Worm (Caenorhabditis elegans) whole organism, early embryonic: ENCODE results near the gene srlf-36.

Source experiments
- B0310.2 ChIP-seq: sonication (generic microtip); optimal IDR thresholded peaks from 2 replicates; lab custom pipeline; 2016; ENCODE audit warnings: mild to moderate bottlenecking, missing genetic modification characterization, missing compliant biosample characterization
- F13C5.2 ChIP-seq: sonication (generic microtip); optimal IDR thresholded peaks from 2 replicates; lab custom pipeline; 2017; ENCODE audit warnings: mild to moderate bottlenecking, missing genetic modification characterization, inconsistent platforms, missing compliant biosample characterization
- aly-1 ChIP-seq: sonication (generic microtip); optimal IDR thresholded peaks from 2 replicates; lab custom pipeline; 2016; ENCODE audit warnings: missing genetic modification characterization, missing compliant biosample characterization
- ama-1 ChIP-seq: fragments of 150-350 bp; optimal IDR thresholded peaks from 2 replicates; lab custom pipeline; 2014
- ceh-13 ChIP-seq: fragments of 200-800 bp; sonication (Bioruptor generic); optimal IDR thresholded peaks from 2 replicates; lab custom pipeline; 2018; ENCODE audit warnings: mild to moderate bottlenecking, missing genetic modification characterization, missing compliant biosample characterization
- ceh-36 ChIP-seq: sonication (generic microtip); optimal IDR thresholded peaks from 2 replicates; lab custom pipeline; 2016; ENCODE audit warnings: missing genetic modification characterization, inconsistent platforms, missing compliant biosample characterization
- ets-7 ChIP-seq: sonication (generic microtip); optimal IDR thresholded peaks from 2 replicates; lab custom pipeline; 2016; ENCODE audit warnings: missing genotype, missing genetic modification characterization, missing compliant biosample characterization
- flt-1 ChIP-seq: fragments of 200-800 bp; sonication (Bioruptor generic); IDR thresholded peaks from 2 replicates; pipeline ENCODE4 v1.3.6; 2022; ENCODE audit warnings: missing genetic modification characterization, missing compliant biosample characterization
- hmbx-1 ChIP-seq: sonication (generic microtip); optimal IDR thresholded peaks from 2 replicates; lab custom pipeline; 2016; ENCODE audit warnings: mild to moderate bottlenecking, missing genetic modification characterization, missing compliant biosample characterization
- hmg-4 ChIP-seq: fragments of 200-800 bp; sonication (Bioruptor generic); optimal IDR thresholded peaks from 2 replicates; lab custom pipeline; 2018; ENCODE audit warnings: mild to moderate bottlenecking, missing genetic modification characterization, missing compliant biosample characterization
- hnd-1 ChIP-seq: sonication (generic microtip); optimal IDR thresholded peaks from 2 replicates; lab custom pipeline; 2016; ENCODE audit warnings: missing genetic modification characterization, missing compliant biosample characterization
- pes-1 ChIP-seq: fragments of 200-800 bp; sonication (Bioruptor generic); IDR thresholded peaks from 2 replicates; pipeline ENCODE4 v1.3.6; 2022; ENCODE audit warnings: missing genetic modification reagents, missing genetic modification characterization, missing compliant biosample characterization
- scrt-1 ChIP-seq: fragments of 200-800 bp; sonication (Bioruptor generic); IDR thresholded peaks from 2 replicates; pipeline ENCODE4 v1.3.6; 2022; ENCODE audit warnings: missing genetic modification characterization, missing compliant biosample characterization
- sea-1 ChIP-seq: fragments of 200-800 bp; sonication (Bioruptor generic); conservative IDR thresholded peaks from 2 replicates; pipeline ENCODE4 v1.3.6; 2022; ENCODE audit warnings: missing genetic modification characterization, missing compliant biosample characterization
- tbx-11 ChIP-seq: fragments of 200-800 bp; sonication (Bioruptor generic); IDR thresholded peaks from 2 replicates; pipeline ENCODE4 v1.3.6; 2022; ENCODE audit warnings: missing genetic modification characterization, missing compliant biosample characterization
- tbx-37 ChIP-seq: fragments of 200-800 bp; sonication (Bioruptor generic); conservative IDR thresholded peaks from 2 replicates; pipeline ENCODE4 v1.3.6; 2022; ENCODE audit warnings: missing genetic modification reagents, missing genetic modification characterization, missing compliant biosample characterization
- tra-4 ChIP-seq: sonication (generic microtip); optimal IDR thresholded peaks from 2 replicates; lab custom pipeline; 2017; ENCODE audit warnings: missing genetic modification characterization, missing compliant biosample characterization

Gene srlf-36

DNA sequence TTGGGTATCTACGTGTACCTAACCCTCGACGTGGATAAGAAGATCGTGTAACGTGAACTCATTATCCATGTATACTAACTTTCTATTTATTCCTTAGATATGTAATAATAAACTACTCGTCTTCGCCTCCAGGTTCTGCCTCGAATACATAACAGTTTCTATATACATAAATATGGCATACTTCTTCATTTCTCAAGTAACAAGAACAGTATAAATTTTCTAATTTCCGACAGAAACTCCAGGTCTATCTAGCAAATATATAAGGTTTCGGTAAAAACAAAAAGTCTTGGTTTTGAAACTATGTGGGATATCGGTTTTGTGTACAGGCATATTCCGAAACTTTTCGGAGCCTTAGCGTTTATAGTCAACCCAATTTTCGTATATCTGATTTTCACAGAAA, 28.8 kb upstream of the srlf-36 start, which contains the start of gene srj-37:
TSS of gene srj-37 (plus strand) at position 301 of the 400 bp plus-strand sequence.
- TF ChIP-seq aly-1 (no peak), sea-1 (GFP tag; lab: Robert Waterston, UW) (no peak), hmbx-1 (tag; lab: Kevin White, UChicago) (no peak), ama-1 (lab: Kevin White, UChicago) (no peak), F13C5.2 (tag; lab: Kevin White, UChicago) (no peak), tra-4 (tag; lab: Kevin White, UChicago) (no peak), B0310.2 (tag; lab: Kevin White, UChicago) (no peak), pes-1 (GFP tag; lab: Robert Waterston, UW) (no peak), tbx-11 (GFP tag; lab: Robert Waterston, UW) (no peak), hmg-4 (no peak), ets-7 (tag; lab: Kevin White, UChicago) (no peak), scrt-1 (no peak)

DNA sequence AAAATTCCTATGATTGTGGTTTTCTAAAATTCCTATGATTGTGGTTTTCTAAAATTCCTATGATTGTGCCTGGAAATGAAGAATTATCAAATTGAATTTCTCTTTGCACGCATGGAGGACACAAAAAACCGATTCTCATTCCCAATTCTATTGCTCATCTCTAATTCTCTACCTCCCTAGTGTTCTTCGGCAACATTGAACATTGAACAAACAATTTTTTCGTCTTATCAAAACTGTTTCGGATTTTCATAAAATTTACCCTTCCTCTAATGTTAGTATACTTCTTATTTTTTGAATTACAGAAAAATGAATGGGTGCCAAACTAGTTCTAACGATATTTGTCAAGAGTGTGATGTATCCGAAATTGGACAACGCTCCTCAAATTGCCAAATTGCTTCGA, 26.7 kb upstream of the srlf-36 start, which contains the start of gene pals-31:
TSS of gene pals-31 (plus strand) at position 301 of the 400 bp plus-strand sequence.
- TF ChIP-seq hnd-1: no peak
- no peak for TF ChIP-seq sea-1 (GFP tag; lab: Robert Waterston, UW)
- TF ChIP-seq hmg-4: no peak
- TF ChIP-seq B0310.2 (tag; lab: Kevin White, UChicago): no peak
- no peak for TF ChIP-seq flt-1
- TF ChIP-seq tra-4 (tag; lab: Kevin White, UChicago): no peak
- TF ChIP-seq tbx-37: no peak
- TF ChIP-seq scrt-1: no peak
- TF ChIP-seq ceh-13 (GFP tag; lab: Kevin White, UChicago): no peak
- no peak for TF ChIP-seq tbx-11 (GFP tag; lab: Robert Waterston, UW)
- no peak for TF ChIP-seq pes-1 (GFP tag; lab: Robert Waterston, UW)

DNA sequence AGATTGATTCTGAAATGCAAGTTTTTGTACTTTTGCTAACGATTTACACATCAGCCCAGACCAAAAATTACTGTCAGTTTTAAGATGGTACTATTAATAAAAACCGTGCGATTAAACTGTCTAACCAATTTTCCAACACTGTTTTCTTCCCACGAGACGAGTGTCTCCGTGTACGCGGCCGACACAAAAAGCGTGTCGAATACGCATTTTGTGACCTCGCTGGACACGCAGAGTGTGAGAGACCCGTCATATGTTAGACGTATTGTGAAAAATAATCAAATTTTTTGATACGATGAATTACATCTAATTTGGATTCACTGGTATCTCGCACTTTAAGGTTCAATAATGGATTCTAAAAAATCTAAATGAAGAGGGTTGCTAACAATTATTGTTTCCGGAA, 26.1 kb upstream of the srlf-36 start:
- TF ChIP-seq flt-1 (no peak), tra-4 (tag; lab: Kevin White, UChicago) (no peak), pes-1 (GFP tag; lab: Robert Waterston, UW) (no peak), F13C5.2 (tag; lab: Kevin White, UChicago) (no peak), ama-1 (lab: Kevin White, UChicago) (no peak), ceh-36 (tag; lab: Kevin White, UChicago) (no peak), hmbx-1 (tag; lab: Kevin White, UChicago) (no peak), aly-1 (no peak), scrt-1 (no peak), ets-7 (tag; lab: Kevin White, UChicago) (no peak), ceh-13 (GFP tag; lab: Kevin White, UChicago) (no peak), sea-1 (GFP tag; lab: Robert Waterston, UW) (no peak)

DNA sequence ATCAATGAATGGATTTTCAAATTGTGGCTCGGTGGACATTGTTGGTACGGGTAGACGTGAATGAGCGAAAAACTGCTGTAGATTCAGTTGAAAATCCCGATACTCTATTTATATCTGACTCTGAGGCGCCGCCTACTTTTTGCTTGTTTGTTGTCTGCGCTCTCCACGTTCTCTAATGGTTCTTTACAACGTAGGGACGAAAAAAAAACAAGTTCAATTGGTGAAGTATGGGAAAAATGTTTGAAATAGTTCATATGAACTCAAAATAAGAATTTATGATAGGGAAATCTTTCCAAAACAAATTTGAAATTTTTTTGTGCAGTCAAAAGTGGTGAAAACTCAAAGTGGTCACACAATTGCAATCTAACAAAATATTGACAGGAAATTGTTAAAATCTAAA, 25.3 kb upstream of the srlf-36 start, which contains the start of gene F48G7.10:
TSS of gene F48G7.10 (minus strand) at position 101 of the 400 bp plus-strand sequence.
- TF ChIP-seq pes-1 (GFP tag; lab: Robert Waterston, UW) (no peak), aly-1 (no peak), hmbx-1 (tag; lab: Kevin White, UChicago) (no peak), hnd-1 (no peak), F13C5.2 (tag; lab: Kevin White, UChicago) (no peak), ama-1 (lab: Kevin White, UChicago) (no peak), sea-1 (GFP tag; lab: Robert Waterston, UW) (no peak), scrt-1 (no peak), ceh-13 (GFP tag; lab: Kevin White, UChicago) (no peak), tbx-37 (no peak), ceh-36 (tag; lab: Kevin White, UChicago) (no peak), ets-7 (tag; lab: Kevin White, UChicago) (no peak), B0310.2 (tag; lab: Kevin White, UChicago) (no peak), tra-4 (tag; lab: Kevin White, UChicago) (no peak), hmg-4 (no peak), flt-1 (no peak), tbx-11 (GFP tag; lab: Robert Waterston, UW) (no peak)

DNA sequence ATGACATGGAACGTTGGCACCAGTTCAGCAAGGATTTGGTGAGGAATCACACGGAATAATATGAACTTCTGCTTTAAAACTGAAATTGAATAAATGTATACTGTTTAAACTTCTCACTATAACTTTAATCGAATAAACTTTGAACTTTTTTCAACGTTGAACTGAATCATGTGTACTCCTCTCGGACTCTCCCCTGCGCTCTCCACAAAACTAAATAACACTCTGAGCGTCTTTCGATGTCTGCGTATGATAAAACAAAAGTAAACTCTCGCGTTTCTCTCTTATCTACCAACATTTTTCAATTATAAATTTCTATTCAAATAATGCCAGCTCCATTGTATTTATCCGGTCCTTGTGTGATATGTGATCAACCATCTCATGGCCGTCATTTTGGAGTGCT, 22.3 kb upstream of the srlf-36 start:
- no peak for TF ChIP-seq tbx-37
- no peak for TF ChIP-seq hmg-4

DNA sequence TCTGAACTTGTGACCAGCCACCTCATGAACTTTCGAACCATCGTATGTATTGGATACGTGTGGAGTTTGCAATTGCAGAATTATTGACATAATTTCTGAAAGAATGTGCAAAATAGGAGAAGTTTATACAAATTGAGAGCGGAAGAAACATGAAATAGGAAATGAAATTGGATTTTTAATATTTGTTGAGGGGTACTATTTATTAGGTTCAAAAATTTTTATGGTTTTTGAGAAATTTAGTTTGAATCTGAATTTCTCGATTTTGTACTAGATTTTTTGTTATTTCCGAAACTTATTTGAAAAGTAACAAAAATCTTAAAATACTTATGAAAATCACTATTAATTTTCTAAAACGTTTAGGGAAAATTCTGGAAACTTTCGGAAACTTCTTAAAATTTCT, 19.0 kb upstream of the srlf-36 start, which contains the start of gene F48G7.9:
TSS of gene F48G7.9 (minus strand) at position 101 of the 400 bp plus-strand sequence.
- no peak for TF ChIP-seq hmbx-1 (tag; lab: Kevin White, UChicago)
- TF ChIP-seq tbx-37: no peak
- no peak for TF ChIP-seq tbx-11 (GFP tag; lab: Robert Waterston, UW)
- TF ChIP-seq ets-7 (tag; lab: Kevin White, UChicago): no peak
- TF ChIP-seq hmg-4: no peak
- no peak for TF ChIP-seq scrt-1
- no peak for TF ChIP-seq aly-1
- TF ChIP-seq pes-1 (GFP tag; lab: Robert Waterston, UW): no peak
- TF ChIP-seq sea-1 (GFP tag; lab: Robert Waterston, UW): no peak
- TF ChIP-seq flt-1: no peak

DNA sequence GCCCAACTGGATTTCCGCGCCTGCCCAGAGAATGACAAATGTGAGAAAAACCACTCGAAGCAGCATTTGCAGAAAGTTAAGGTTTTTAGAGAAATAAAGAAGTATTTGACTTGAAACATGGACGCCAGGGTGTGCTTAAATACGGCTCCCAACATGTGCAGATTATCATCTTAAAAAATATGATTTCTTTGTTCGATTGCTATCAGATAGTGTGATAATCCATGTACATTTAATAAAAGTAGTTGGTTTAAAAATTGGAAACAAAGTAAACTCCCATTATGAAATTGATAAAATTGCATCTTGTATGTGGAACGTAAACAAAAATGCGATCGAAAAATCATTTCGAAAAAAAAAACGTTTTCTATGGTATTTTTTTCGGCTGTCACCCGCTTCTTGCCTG, 18.0 kb upstream of the srlf-36 start, which contains the start of gene F48G7.8:
TSS of gene F48G7.8 (minus strand) at position 101 of the 400 bp plus-strand sequence.
- no peak for TF ChIP-seq sea-1 (GFP tag; lab: Robert Waterston, UW)
- TF ChIP-seq flt-1: no peak
- no peak for TF ChIP-seq ets-7 (tag; lab: Kevin White, UChicago)
- no peak for TF ChIP-seq hnd-1
- no peak for TF ChIP-seq tbx-37
- no peak for TF ChIP-seq hmbx-1 (tag; lab: Kevin White, UChicago)
- TF ChIP-seq B0310.2 (tag; lab: Kevin White, UChicago): no peak
- no peak for TF ChIP-seq tbx-11 (GFP tag; lab: Robert Waterston, UW)

DNA sequence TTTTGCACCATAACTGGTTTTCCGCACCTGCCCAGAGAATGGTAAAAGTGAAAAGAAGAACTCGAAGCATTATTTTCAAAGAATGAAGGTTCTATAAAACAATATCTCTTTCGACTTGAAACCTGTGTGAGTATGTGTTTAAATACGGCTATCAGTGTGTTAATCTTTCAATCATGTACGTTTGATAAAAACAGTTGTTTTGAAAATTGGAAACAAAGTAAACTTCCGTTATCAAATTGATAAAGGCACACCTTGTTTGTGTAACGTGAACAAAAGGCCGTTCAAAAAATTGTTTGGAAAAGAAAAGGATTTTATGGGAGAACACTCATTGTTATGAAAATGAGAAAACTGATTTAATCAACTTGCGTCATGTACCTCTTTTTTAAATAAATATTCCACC, 16.8 kb upstream of the srlf-36 start, which contains the start of gene F48G7.7:
TSS of gene F48G7.7 (minus strand) at position 101 of the 400 bp plus-strand sequence.
- TF ChIP-seq B0310.2 (tag; lab: Kevin White, UChicago): no peak
- no peak for TF ChIP-seq sea-1 (GFP tag; lab: Robert Waterston, UW)
- TF ChIP-seq ets-7 (tag; lab: Kevin White, UChicago): no peak
- no peak for TF ChIP-seq hmbx-1 (tag; lab: Kevin White, UChicago)
- TF ChIP-seq tbx-11 (GFP tag; lab: Robert Waterston, UW): no peak
